Worm (Caenorhabditis elegans): ENCODE measurements around the gene K08D10.14.
A peak's percentile ranks its signal among the peaks of the same experiment; 100 is the strongest.

Gene K08D10.14

ce11 chrIV:4152143-4152542, 2.6 kb upstream of the K08D10.14 start, which contains the start of the genes K08D10.10 and R07C12.1:
Gene K08D10.10, plus strand, starts transcription at chrIV:4152235.
Gene R07C12.1, plus strand, starts transcription at chrIV:4152456.
- TF ChIP-seq fos-1 (tag; optimal IDR thresholded peaks at IDR 0.05) = peak; percentile 69
- no peak for TF ChIP-seq ztf-11 (tag; optimal IDR thresholded peaks at IDR 0.05)

ce11 chrIV:4162121-4162520, 7.4 kb downstream of the K08D10.14 start, which contains the start of gene scrm-5:
Gene scrm-5, plus strand, starts transcription at chrIV:4162421.
- TF ChIP-seq nhr-77 (tag; optimal IDR thresholded peaks at IDR 0.05) = no peak
- no peak for TF ChIP-seq ama-1 (optimal IDR thresholded peaks at IDR 0.05)
- TF ChIP-seq lin-13 (GFP tag; optimal IDR thresholded peaks at IDR 0.05) = no peak
- no peak for TF ChIP-seq alr-1 (tag; optimal IDR thresholded peaks at IDR 0.05)

ce11 chrIV:4164392-4164791, 9.7 kb downstream of the K08D10.14 start, which contains the start of gene scrm-8:
Gene scrm-8, plus strand, starts transcription at chrIV:4164692.
- TF ChIP-seq sem-4 (tag; optimal IDR thresholded peaks at IDR 0.05) (no peak), crh-2 (tag; optimal IDR thresholded peaks at IDR 0.05) (no peak), mdl-1 (tag; optimal IDR thresholded peaks at IDR 0.05) (no peak), nhr-237 (tag; optimal IDR thresholded peaks at IDR 0.05) (no peak)

ce11 chrIV:4167296-4167695, 12.6 kb downstream of the K08D10.14 start:
- TF ChIP-seq snpc-4 (tag; optimal IDR thresholded peaks at IDR 0.05) (no peak), mdl-1 (tag; optimal IDR thresholded peaks at IDR 0.05) (no peak), nhr-23 (tag; optimal IDR thresholded peaks at IDR 0.05) (no peak), blmp-1 (tag; optimal IDR thresholded peaks at IDR 0.05; ENCODE audit: insufficient read depth) (no peak), lin-11 (tag; optimal IDR thresholded peaks at IDR 0.05) (no peak), aly-2 (tag; optimal IDR thresholded peaks at IDR 0.05) (no peak), ztf-1 (GFP tag; conservative IDR thresholded peaks at IDR 0.05) (no peak), ZK546.5 (tag; optimal IDR thresholded peaks at IDR 0.05) (no peak), nhr-237 (tag; optimal IDR thresholded peaks at IDR 0.05) (no peak), sma-9 (GFP tag; optimal IDR thresholded peaks at IDR 0.05) (no peak), sma-9 (tag; optimal IDR thresholded peaks at IDR 0.05) (no peak), sem-4 (tag; optimal IDR thresholded peaks at IDR 0.05) (no peak), unc-55 (GFP tag; optimal IDR thresholded peaks at IDR 0.05) (no peak), R02D3.7 (tag; optimal IDR thresholded peaks at IDR 0.05) (no peak), elt-3 (tag; optimal IDR thresholded peaks at IDR 0.05) (no peak), nhr-11 (tag; optimal IDR thresholded peaks at IDR 0.05) (no peak), lin-13 (GFP tag; optimal IDR thresholded peaks at IDR 0.05) (no peak)

- peak; percentile 46 for TF ChIP-seq sma-3 (GFP tag; optimal IDR thresholded peaks at IDR 0.05)
- peak; percentile 52 for TF ChIP-seq unc-55 (GFP tag; optimal IDR thresholded peaks at IDR 0.05)
- peak; percentile 60 for TF ChIP-seq gmeb-1 (tag; optimal IDR thresholded peaks at IDR 0.05)
- peak; percentile 22 to 79 for TF ChIP-seq lsy-2 (tag; optimal IDR thresholded peaks at IDR 0.05)
- TF ChIP-seq ZK546.5 (tag; optimal IDR thresholded peaks at IDR 0.05) = no peak
- TF ChIP-seq ztf-1 (GFP tag; conservative IDR thresholded peaks at IDR 0.05) = no peak
- no peak for TF ChIP-seq unc-39 (tag; optimal IDR thresholded peaks at IDR 0.05)
- peak; percentile 40 for TF ChIP-seq F13H6.1 (tag; optimal IDR thresholded peaks at IDR 0.05)
- TF ChIP-seq C34F6.9 (tag; optimal IDR thresholded peaks at IDR 0.05) = peak; percentile 60
These were observed 16.9 kb downstream of the K08D10.14 start, which contains the start of the genes K08D10.13 and rnp-2 for ce11 chrIV:4171531-4172163. Gene K08D10.13, minus strand, starts transcription at chrIV:4171581. Gene rnp-2, plus strand, starts transcription at chrIV:4172076.

- TF ChIP-seq unc-39 (tag; optimal IDR thresholded peaks at IDR 0.05) = no peak
- no peak for TF ChIP-seq lin-13 (GFP tag; optimal IDR thresholded peaks at IDR 0.05)
- TF ChIP-seq nhr-23 (tag; optimal IDR thresholded peaks at IDR 0.05) = no peak
- TF ChIP-seq nhr-77 (tag; optimal IDR thresholded peaks at IDR 0.05) = no peak
- TF ChIP-seq nhr-12 (tag; optimal IDR thresholded peaks at IDR 0.05) = no peak
- no peak for TF ChIP-seq crh-2 (tag; optimal IDR thresholded peaks at IDR 0.05)
- TF ChIP-seq skn-1 (tag; optimal IDR thresholded peaks at IDR 0.05) = no peak
- TF ChIP-seq peb-1 (tag; optimal IDR thresholded peaks at IDR 0.05) = no peak
- no peak for TF ChIP-seq mbf-1 (tag; optimal IDR thresholded peaks at IDR 0.05)
- TF ChIP-seq ceh-82 (tag; optimal IDR thresholded peaks at IDR 0.05) = no peak
- TF ChIP-seq unc-62 (GFP tag; optimal IDR thresholded peaks at IDR 0.05) = no peak
- no peak for TF ChIP-seq ztf-4 (tag; optimal IDR thresholded peaks at IDR 0.05)
- TF ChIP-seq nhr-10 (tag; optimal IDR thresholded peaks at IDR 0.05) = no peak
- no peak for TF ChIP-seq sma-3 (GFP tag; optimal IDR thresholded peaks at IDR 0.05)
- no peak for TF ChIP-seq unc-55 (GFP tag; optimal IDR thresholded peaks at IDR 0.05)
- no peak for TF ChIP-seq nhr-21 (tag; optimal IDR thresholded peaks at IDR 0.05)
- no peak for TF ChIP-seq mab-5 (tag; optimal IDR thresholded peaks at IDR 0.05)
- TF ChIP-seq zag-1 (tag; optimal IDR thresholded peaks at IDR 0.05) = no peak
- TF ChIP-seq ceh-16 (tag; optimal IDR thresholded peaks at IDR 0.05) = no peak
- TF ChIP-seq egl-27 (tag; optimal IDR thresholded peaks at IDR 0.05) = no peak
These were observed 17.5 kb downstream of the K08D10.14 start for ce11 chrIV:4172242-4172641.
